Fruit fly (Drosophila melanogaster) whole organism: ENCODE data around the gene Hsp110.

Source experiments
- CG8478 ChIP-seq: fragments of >200 bp; optimal IDR thresholded peaks from 2 replicates; lab custom pipeline; 2018; ENCODE audit warnings: inconsistent platforms
- Dll ChIP-seq: fragments of >200 bp; optimal IDR thresholded peaks from 2 replicates; lab custom pipeline; 2017
- EcR ChIP-seq, 2 experiments: fragments of >200 bp; optimal IDR thresholded peaks; 2 replicates each; lab custom pipeline; 2017; ENCODE audit warnings: missing biosample characterization in 2 of 2, missing genetic modification characterization in 2 of 2, missing genetic modification reagents in 2 of 2
- psq ChIP-seq: fragments of >200 bp; optimal IDR thresholded peaks from 2 replicates; lab custom pipeline; 2017
- usp ChIP-seq: fragments of >200 bp; optimal IDR thresholded peaks from 2 replicates; lab custom pipeline; 2017; ENCODE audit warnings: missing biosample characterization, missing genetic modification characterization, mixed read lengths

DNA sequence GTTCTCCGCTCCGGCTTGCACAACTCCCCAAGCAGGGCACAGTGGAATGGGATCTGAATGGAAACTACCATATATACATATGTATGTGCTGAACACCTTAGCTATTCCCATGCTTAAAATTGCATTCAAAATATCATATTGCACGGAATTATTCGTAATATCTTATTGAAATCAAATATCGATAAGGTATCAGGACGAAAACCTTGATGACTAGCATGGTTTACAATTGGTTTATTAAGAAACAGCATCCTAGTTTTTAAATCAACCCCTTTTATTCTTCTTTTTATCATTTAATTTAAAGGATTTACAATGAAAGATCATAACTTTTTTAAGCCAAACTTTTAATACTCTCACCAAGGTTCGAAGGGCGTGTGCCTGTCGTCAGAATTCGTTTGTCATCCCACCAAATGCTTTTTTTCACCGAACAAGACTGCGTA is 18.5 kb downstream of the Hsp110 start:
- TF ChIP-seq CG8478 (no peak), usp (no peak), psq (no peak), Dll (lab: Kevin White, UChicago) (no peak), EcR (GFP tag; optimal IDR thresholded peaks at IDR 0.05; lab: Kevin White, UChicago) (no peak)
